Fruit fly (Drosophila melanogaster): ENCODE data around the gene Top2.

DNA sequence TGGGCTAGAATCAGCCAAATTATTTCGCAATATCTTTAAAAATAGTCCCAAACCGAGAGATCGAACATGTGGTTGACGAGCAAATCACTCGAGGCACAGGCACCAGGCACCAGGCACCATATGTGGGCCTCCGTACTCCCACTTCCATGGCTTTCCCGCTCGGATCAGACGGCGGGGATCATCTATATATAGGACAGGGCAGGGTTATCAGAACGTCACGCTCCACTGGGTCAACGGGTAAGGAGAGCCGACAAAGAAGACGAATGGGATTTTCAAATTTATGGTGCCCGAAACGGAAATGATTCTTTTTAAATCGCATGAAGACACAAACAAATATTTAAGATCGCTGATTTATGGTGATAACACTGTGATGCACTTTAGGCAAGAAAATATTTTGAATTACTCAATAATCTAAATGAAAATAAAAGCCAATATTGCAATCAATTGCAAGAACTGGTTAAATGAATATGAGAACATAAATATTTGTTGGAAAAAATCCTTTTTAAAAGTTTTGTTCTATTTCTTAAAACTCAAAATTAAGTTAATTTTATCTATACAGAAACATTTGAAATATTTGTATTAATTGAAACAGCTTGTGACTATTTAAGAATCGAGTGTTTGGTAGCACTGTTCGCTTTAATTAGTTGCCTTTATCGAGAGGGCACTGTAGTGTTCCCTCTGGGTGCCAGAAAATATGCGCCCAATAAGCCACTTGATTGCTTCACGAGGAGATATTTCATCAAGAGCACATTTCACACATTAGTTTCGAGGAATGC is 40.0 kb downstream of the Top2 start:
- TF ChIP-seq Snoo (tag; optimal IDR thresholded peaks at IDR 0.05) (no peak), CG32121 (GFP tag; IDR thresholded peaks at IDR 0.05) (no peak), rn (GFP tag; IDR thresholded peaks at IDR 0.05) (no peak), gl (tag; optimal IDR thresholded peaks at IDR 0.05) (no peak), CG12605 (GFP tag; IDR thresholded peaks at IDR 0.05) (no peak), D1 (tag; optimal IDR thresholded peaks at IDR 0.05) (no peak), CG15710 (tag; optimal IDR thresholded peaks at IDR 0.05) (no peak), CG4496 (GFP tag; IDR thresholded peaks at IDR 0.05) (no peak), CG10348 (GFP tag; IDR thresholded peaks at IDR 0.05) (no peak), fd96Ca (GFP tag; IDR thresholded peaks at IDR 0.05) (no peak), CG17806 (tag; optimal IDR thresholded peaks at IDR 0.05) (no peak), Ets98B (GFP tag; IDR thresholded peaks at IDR 0.05) (no peak), Pif1A (GFP tag; optimal IDR thresholded peaks at IDR 0.05) (no peak)

Data from whole organism, pupa.